Worm (Caenorhabditis elegans): ENCODE results near the gene idpp-9.
A peak's percentile ranks its signal among the peaks of the same experiment; 100 is the strongest.

idpp-9 gene

ce11 chrX:3949026-3949425 lies 33.4 kb upstream of the idpp-9 start:
- TF ChIP-seq unc-39 (tag; optimal IDR thresholded peaks at IDR 0.05) (no peak), nhr-12 (tag; optimal IDR thresholded peaks at IDR 0.05) (no peak), sptf-1 (tag; optimal IDR thresholded peaks at IDR 0.05) (no peak), mls-2 (tag; optimal IDR thresholded peaks at IDR 0.05) (no peak), nhr-237 (tag; optimal IDR thresholded peaks at IDR 0.05) (no peak), elt-3 (tag; optimal IDR thresholded peaks at IDR 0.05) (no peak), unc-120 (tag; optimal IDR thresholded peaks at IDR 0.05; ENCODE audit: poor library complexity, severe bottlenecking) (no peak), tbx-8 (GFP tag; optimal IDR thresholded peaks at IDR 0.05) (no peak), sem-2 (GFP tag; optimal IDR thresholded peaks at IDR 0.05) (no peak), M03D4.4 (tag; optimal IDR thresholded peaks at IDR 0.05) (no peak)

ce11 chrX:3945681-3946080 lies 30.0 kb upstream of the idpp-9 start:
- peak; percentile 39 for TF ChIP-seq pha-4 (tag; optimal IDR thresholded peaks at IDR 0.05)
- TF ChIP-seq ces-1 (GFP tag; optimal IDR thresholded peaks at IDR 0.05), result peak; percentile 34
- TF ChIP-seq elt-3 (tag; optimal IDR thresholded peaks at IDR 0.05), result no peak
- peak; percentile 88 for TF ChIP-seq unc-120 (tag; optimal IDR thresholded peaks at IDR 0.05; ENCODE audit: poor library complexity, severe bottlenecking)

ce11 chrX:3944961-3945587 lies 29.4 kb upstream of the idpp-9 start:
- peak; percentile 77 for TF ChIP-seq ces-1 (GFP tag; optimal IDR thresholded peaks at IDR 0.05)
- no peak for TF ChIP-seq blmp-1 (tag; optimal IDR thresholded peaks at IDR 0.05)
- TF ChIP-seq nhr-28 (tag; optimal IDR thresholded peaks at IDR 0.05), result no peak

DNA sequence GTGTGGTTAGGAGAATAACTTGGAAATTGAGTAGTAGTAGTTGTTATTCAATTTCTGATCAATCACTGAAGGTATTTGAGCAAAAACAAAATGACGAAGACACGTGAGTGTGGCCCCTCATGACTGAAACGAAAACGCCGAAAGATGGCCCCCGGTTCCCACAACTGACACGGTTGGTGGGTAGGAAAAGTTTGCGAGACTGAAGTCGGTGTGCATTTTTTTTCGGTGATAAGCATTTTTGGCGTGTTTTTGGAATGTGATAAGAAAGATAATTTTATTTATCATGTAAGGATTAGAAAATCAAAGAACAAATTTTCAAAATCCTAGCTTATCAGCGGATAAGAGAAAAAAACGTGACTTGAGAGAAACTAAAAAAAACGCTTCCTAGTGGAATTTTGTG lies 28.4 kb upstream of the idpp-9 start:
- TF ChIP-seq mab-5 (tag; optimal IDR thresholded peaks at IDR 0.05) (no peak), nhr-12 (tag; optimal IDR thresholded peaks at IDR 0.05) (no peak), cnd-1 (tag; optimal IDR thresholded peaks at IDR 0.05) (no peak), drap-1 (GFP tag; optimal IDR thresholded peaks at IDR 0.05) (no peak), elt-1 (tag; optimal IDR thresholded peaks at IDR 0.05; ENCODE audit: borderline replicate concordance, insufficient read depth) (no peak), unc-120 (tag; optimal IDR thresholded peaks at IDR 0.05; ENCODE audit: poor library complexity, severe bottlenecking) (no peak), unc-39 (tag; optimal IDR thresholded peaks at IDR 0.05) (no peak)

- TF ChIP-seq nhr-28 (tag; optimal IDR thresholded peaks at IDR 0.05), result no peak
Observed at ce11 chrX:3943213-3943612, 27.6 kb upstream of the idpp-9 start, which contains the start of gene ptp-4A2. TSS of gene ptp-4A2 (minus strand) at chrX:3943313.

- TF ChIP-seq tbx-8 (GFP tag; optimal IDR thresholded peaks at IDR 0.05) (no peak), ham-2 (GFP tag; optimal IDR thresholded peaks at IDR 0.05) (no peak), ceh-43 (GFP tag; optimal IDR thresholded peaks at IDR 0.05) (no peak), zip-8 (tag; optimal IDR thresholded peaks at IDR 0.05) (no peak), nhr-12 (tag; optimal IDR thresholded peaks at IDR 0.05) (no peak), elt-3 (tag; optimal IDR thresholded peaks at IDR 0.05) (no peak), ces-1 (GFP tag; optimal IDR thresholded peaks at IDR 0.05) (no peak), sptf-1 (tag; optimal IDR thresholded peaks at IDR 0.05) (no peak), nhr-237 (tag; optimal IDR thresholded peaks at IDR 0.05) (no peak), lin-32 (GFP tag; optimal IDR thresholded peaks at IDR 0.05) (no peak), mab-5 (tag; optimal IDR thresholded peaks at IDR 0.05) (no peak), lsy-2 (tag; optimal IDR thresholded peaks at IDR 0.05) (no peak), cnd-1 (tag; optimal IDR thresholded peaks at IDR 0.05) (no peak), nhr-76 (tag; optimal IDR thresholded peaks at IDR 0.05) (no peak)
Observed at ce11 chrX:3942267-3942666, 26.6 kb upstream of the idpp-9 start, which contains the start of gene T19D2.13. TSS of gene T19D2.13 (minus strand) at chrX:3942367.

DNA sequence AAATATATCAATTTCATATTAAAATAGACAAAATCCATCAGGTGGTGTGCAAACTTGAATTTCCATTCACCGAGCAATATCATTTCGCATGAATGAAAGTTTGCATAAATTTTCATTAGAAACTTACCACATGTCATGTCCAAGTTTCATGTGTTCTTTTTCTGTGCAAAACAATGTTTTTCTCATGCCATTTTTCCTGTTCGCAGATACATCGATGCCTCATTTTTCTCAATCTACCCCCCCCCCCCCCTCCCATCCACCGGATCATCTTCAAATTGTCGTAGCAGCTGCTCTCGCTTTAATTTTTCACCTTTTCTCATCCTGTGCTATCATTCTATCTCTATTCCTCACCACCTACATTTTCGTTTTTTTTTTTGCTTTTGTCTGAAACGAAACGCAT lies 23.3 kb upstream of the idpp-9 start, which contains the start of gene T19D2.3:
TSS of gene T19D2.3 (plus strand) at position 301 of the 400 bp plus-strand sequence.
- TF ChIP-seq ceh-43 (GFP tag; optimal IDR thresholded peaks at IDR 0.05), result no peak
- TF ChIP-seq ztf-11 (tag; optimal IDR thresholded peaks at IDR 0.05), result no peak
- TF ChIP-seq ces-1 (GFP tag; optimal IDR thresholded peaks at IDR 0.05), result no peak
- no peak for TF ChIP-seq elt-1 (tag; optimal IDR thresholded peaks at IDR 0.05; ENCODE audit: borderline replicate concordance, insufficient read depth)
- no peak for TF ChIP-seq nhr-76 (tag; optimal IDR thresholded peaks at IDR 0.05)
- no peak for TF ChIP-seq hlh-1 (tag; optimal IDR thresholded peaks at IDR 0.05)
- TF ChIP-seq mls-2 (tag; optimal IDR thresholded peaks at IDR 0.05), result no peak
- TF ChIP-seq cnd-1 (tag; optimal IDR thresholded peaks at IDR 0.05), result no peak
- TF ChIP-seq nhr-12 (tag; optimal IDR thresholded peaks at IDR 0.05), result no peak

Data from whole organism, mixed stage, embryonic.